Worm (Caenorhabditis elegans) whole organism, L2 larva: ENCODE data around the gene pho-8.

Experiments used
- R02D3.7 ChIP-seq: fragments of 150-350 bp; optimal IDR thresholded peaks from 2 replicates; lab custom pipeline; 2014; ENCODE audit warnings: missing biosample characterization, missing genetic modification characterization
- aly-2 ChIP-seq: fragments of 150-350 bp; optimal IDR thresholded peaks from 2 replicates; lab custom pipeline; 2014; ENCODE audit warnings: missing biosample characterization, missing genetic modification characterization
- ama-1 ChIP-seq: fragments of 150-350 bp; optimal IDR thresholded peaks from 2 replicates; lab custom pipeline; 2018; ENCODE audit warnings: inconsistent platforms
- ceh-16 ChIP-seq: fragments of 150-350 bp; optimal IDR thresholded peaks from 2 replicates; lab custom pipeline; 2014; ENCODE audit warnings: missing biosample characterization, missing genetic modification characterization
- fos-1 ChIP-seq: fragments of 150-350 bp; optimal IDR thresholded peaks from 2 replicates; lab custom pipeline; 2014; ENCODE audit warnings: missing biosample characterization, missing genetic modification characterization
- lin-39 ChIP-seq: fragments of 150-350 bp; optimal IDR thresholded peaks from 2 replicates; lab custom pipeline; 2014; ENCODE audit warnings: missing biosample characterization, missing genetic modification reagents, missing genetic modification characterization
- lsy-2 ChIP-seq, 2 experiments: fragments of 150-350 bp in 1 of 2; sonication (generic microtip) in 1 of 2; optimal IDR thresholded peaks; 2 replicates each; lab custom pipeline; 2014 to 2017; ENCODE audit warnings: missing biosample characterization in 2 of 2, missing genetic modification characterization in 2 of 2
- mdl-1 ChIP-seq, 2 experiments: fragments of 150-350 bp in 1 of 2; sonication (generic microtip) in 1 of 2; optimal IDR thresholded peaks; 2 replicates each; lab custom pipeline; 2017; ENCODE audit warnings: missing biosample characterization in 2 of 2, missing genetic modification characterization in 2 of 2
- nhr-237 ChIP-seq: fragments of 150-350 bp; optimal IDR thresholded peaks from 2 replicates; lab custom pipeline; 2014; ENCODE audit warnings: missing biosample characterization, missing genetic modification characterization
- nhr-25 ChIP-seq: fragments of 150-350 bp; sonication (generic microtip); optimal IDR thresholded peaks from 3 replicates; lab custom pipeline; 2014; ENCODE audit warnings: missing biosample characterization, missing genetic modification characterization
- nhr-77 ChIP-seq: fragments of 150-350 bp; optimal IDR thresholded peaks from 2 replicates; lab custom pipeline; 2014; ENCODE audit warnings: missing biosample characterization, missing genetic modification characterization
- sem-4 ChIP-seq: fragments of 150-350 bp; optimal IDR thresholded peaks from 2 replicates; lab custom pipeline; 2014; ENCODE audit warnings: missing biosample characterization, missing genetic modification reagents, missing genetic modification characterization
- zag-1 ChIP-seq: fragments of 150-350 bp; optimal IDR thresholded peaks from 2 replicates; lab custom pipeline; 2014; ENCODE audit warnings: missing biosample characterization, missing genetic modification characterization

DNA sequence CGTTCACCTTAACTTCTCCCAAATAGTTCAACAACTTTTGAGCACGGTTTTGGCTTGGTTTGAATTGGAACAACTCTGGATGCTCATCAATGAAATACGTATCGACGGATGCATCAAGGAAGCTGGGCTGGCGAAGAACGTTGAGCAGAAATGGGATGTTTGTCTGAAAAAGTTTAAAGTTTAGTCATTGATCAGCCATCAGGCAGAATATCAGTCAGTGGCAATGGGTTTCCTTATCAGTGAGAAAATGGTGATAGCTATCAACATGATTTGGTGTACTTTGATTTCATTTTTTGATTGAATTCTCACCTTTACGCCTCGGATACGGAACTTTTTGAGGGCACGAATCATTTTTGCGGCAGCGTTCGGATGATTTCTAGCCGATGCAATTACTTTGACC is 12.9 kb upstream of the pho-8 start:
- TF ChIP-seq mdl-1 (tag; optimal IDR thresholded peaks at IDR 0.05; lab: Kevin White, UChicago) (no peak), lin-39 (no peak), zag-1 (tag; lab: Kevin White, UChicago) (no peak), nhr-25 (tag; lab: Kevin White, UChicago) (no peak), nhr-77 (tag; lab: Kevin White, UChicago) (no peak), lsy-2 (tag; optimal IDR thresholded peaks at IDR 0.05; lab: Kevin White, UChicago) (no peak), sem-4 (tag; lab: Kevin White, UChicago) (no peak), nhr-237 (tag; lab: Kevin White, UChicago) (no peak), fos-1 (peak; percentile 65), ceh-16 (no peak), aly-2 (tag; lab: Kevin White, UChicago) (no peak), R02D3.7 (tag; lab: Kevin White, UChicago) (no peak), ama-1 (lab: Kevin White, UChicago) (peak; percentile 53)
